Fruit fly (Drosophila melanogaster) S2 (cell line): ENCODE data around the gene Smyd5.

ENCODE experiments used
- CG8478 ChIP-seq: fragments of >200 bp; optimal IDR thresholded peaks from 2 replicates; lab custom pipeline; 2018
- CTCF ChIP-seq, 2 experiments: fragments of >200 bp; optimal IDR thresholded peaks; 2 replicates each; lab custom pipeline; 2018

DNA sequence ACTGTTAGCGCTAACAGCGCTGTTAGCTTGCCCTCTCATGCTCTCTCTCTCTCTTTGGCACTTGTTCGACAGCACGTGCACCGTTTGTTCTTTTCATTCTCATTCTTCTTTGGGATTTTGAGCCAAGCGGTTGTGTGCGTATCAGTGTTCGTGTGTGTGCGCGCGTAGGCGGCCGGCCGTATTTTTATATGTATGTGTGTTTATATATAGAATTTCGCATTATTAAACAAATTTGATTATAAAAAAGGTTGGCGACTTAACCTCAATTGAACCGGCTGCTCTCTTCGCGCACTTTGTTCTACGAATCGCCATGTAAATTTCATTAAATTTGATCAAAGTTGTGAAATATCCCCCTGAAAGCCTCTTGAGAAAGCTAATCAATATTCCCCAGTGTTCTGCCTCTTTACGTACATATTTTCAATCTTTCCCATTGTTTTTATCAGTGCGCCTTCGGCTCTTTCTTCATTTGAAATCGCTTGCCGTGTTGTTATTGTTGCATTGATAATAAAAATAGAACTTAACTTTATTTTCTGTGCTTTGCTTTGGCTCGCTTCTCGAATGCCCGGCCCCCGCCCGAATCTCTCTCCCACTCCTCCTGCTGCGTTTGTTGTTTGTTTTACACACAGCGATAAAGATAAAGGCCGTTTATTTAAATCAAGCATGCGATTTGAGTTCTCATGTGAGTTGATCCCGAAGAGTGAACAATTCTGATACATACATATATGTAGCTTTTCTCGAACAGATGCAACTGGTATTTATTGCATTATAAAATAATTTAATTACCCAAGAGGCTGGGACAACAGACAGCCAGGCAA is 19.3 kb downstream of the Smyd5 start:
- TF ChIP-seq CG8478 (lab: Kevin White, UChicago) (no peak), CTCF (optimal IDR thresholded peaks at IDR 0.05; lab: Kevin White, UChicago) (no peak)
